Worm (Caenorhabditis elegans) whole organism, mixed stage, embryonic: Measurements from ENCODE around the gene ZC190.2.

Experiments
- M03D4.4 ChIP-seq: sonication (generic microtip); optimal IDR thresholded peaks from 2 replicates; lab custom pipeline; 2017; ENCODE audit warnings: mild to moderate bottlenecking, missing genetic modification characterization, missing compliant biosample characterization
- bed-3 ChIP-seq: fragments of 200-800 bp; sonication (Bioruptor generic); optimal IDR thresholded peaks from 3 replicates; lab custom pipeline; 2018; ENCODE audit warnings: mild to moderate bottlenecking, missing genetic modification characterization, moderate library complexity, missing compliant biosample characterization
- blmp-1 ChIP-seq: fragments of 150-350 bp; optimal IDR thresholded peaks from 2 replicates; lab custom pipeline; 2014; ENCODE audit warnings: missing biosample characterization, missing genetic modification characterization
- ceh-39 ChIP-seq: fragments of 150-350 bp; optimal IDR thresholded peaks from 2 replicates; lab custom pipeline; 2014; ENCODE audit warnings: missing biosample characterization, missing genetic modification characterization
- ceh-43 ChIP-seq: fragments of 200-800 bp; sonication (Bioruptor generic); optimal IDR thresholded peaks from 2 replicates; lab custom pipeline; 2018; ENCODE audit warnings: mild to moderate bottlenecking, missing genetic modification characterization, moderate library complexity, missing compliant biosample characterization
- ceh-83 ChIP-seq: fragments of 200-800 bp; sonication (Bioruptor generic); optimal IDR thresholded peaks from 2 replicates; lab custom pipeline; 2018; ENCODE audit warnings: mild to moderate bottlenecking, missing genetic modification characterization, missing compliant biosample characterization
- ces-1 ChIP-seq: fragments of 150-350 bp; optimal IDR thresholded peaks from 2 replicates; lab custom pipeline; 2014; ENCODE audit warnings: missing biosample characterization, missing genetic modification reagents, missing genetic modification characterization
- cnd-1 ChIP-seq: fragments of 200-800 bp; sonication (Bioruptor generic); optimal IDR thresholded peaks from 2 replicates; lab custom pipeline; 2018; ENCODE audit warnings: mild to moderate bottlenecking, missing genetic modification characterization, missing compliant biosample characterization
- drap-1 ChIP-seq: fragments of 200-800 bp; sonication (Bioruptor generic); optimal IDR thresholded peaks from 3 replicates; lab custom pipeline; 2018; ENCODE audit warnings: mild to moderate bottlenecking, missing genetic modification characterization, missing compliant biosample characterization
- elt-1 ChIP-seq: sonication (generic microtip); optimal IDR thresholded peaks from 2 replicates; lab custom pipeline; 2017; ENCODE audit warnings: missing genetic modification characterization, mild to moderate bottlenecking, missing compliant biosample characterization, antibody characterized with exemption, moderate library complexity, borderline replicate concordance; ENCODE audit not compliant: insufficient read depth
- elt-3 ChIP-seq: fragments of 150-350 bp; optimal IDR thresholded peaks from 2 replicates; lab custom pipeline; 2014; ENCODE audit warnings: missing biosample characterization, missing genetic modification characterization
- flh-1 ChIP-seq: fragments of 200-800 bp; sonication (Bioruptor generic); optimal IDR thresholded peaks from 2 replicates; lab custom pipeline; 2018; ENCODE audit warnings: mild to moderate bottlenecking, missing genetic modification characterization, moderate library complexity, missing compliant biosample characterization
- ham-2 ChIP-seq: fragments of 200-800 bp; sonication (Bioruptor generic); optimal IDR thresholded peaks from 2 replicates; lab custom pipeline; 2018; ENCODE audit warnings: mild to moderate bottlenecking, missing genetic modification characterization, missing compliant biosample characterization
- hlh-1 ChIP-seq: fragments of 150-350 bp; optimal IDR thresholded peaks from 2 replicates; lab custom pipeline; 2014; ENCODE audit warnings: missing biosample characterization, missing genetic modification reagents, missing genetic modification characterization
- lin-13 ChIP-seq: fragments of 150-350 bp; optimal IDR thresholded peaks from 2 replicates; lab custom pipeline; 2014; ENCODE audit warnings: missing biosample characterization, missing genetic modification characterization
- mab-5 ChIP-seq: fragments of 150-350 bp; optimal IDR thresholded peaks from 2 replicates; lab custom pipeline; 2014; ENCODE audit warnings: missing biosample characterization, missing genetic modification characterization
- mep-1 ChIP-seq: fragments of 150-350 bp; optimal IDR thresholded peaks from 2 replicates; lab custom pipeline; 2017; ENCODE audit warnings: missing biosample characterization, missing genetic modification reagents, missing genetic modification characterization, inconsistent platforms
- mls-2 ChIP-seq: sonication (generic microtip); optimal IDR thresholded peaks from 2 replicates; lab custom pipeline; 2016; ENCODE audit warnings: mild to moderate bottlenecking, missing genetic modification characterization, moderate library complexity, missing compliant biosample characterization
- nhr-12 ChIP-seq: fragments of 150-350 bp; optimal IDR thresholded peaks from 2 replicates; lab custom pipeline; 2014; ENCODE audit warnings: missing biosample characterization, missing genetic modification characterization
- nhr-2 ChIP-seq: fragments of 150-350 bp; optimal IDR thresholded peaks from 2 replicates; lab custom pipeline; 2014; ENCODE audit warnings: missing biosample characterization, missing genetic modification characterization
- nhr-237 ChIP-seq: fragments of 150-350 bp; optimal IDR thresholded peaks from 2 replicates; lab custom pipeline; 2014; ENCODE audit warnings: missing biosample characterization, missing genetic modification characterization
- nhr-28 ChIP-seq: fragments of 150-350 bp; optimal IDR thresholded peaks from 2 replicates; lab custom pipeline; 2014; ENCODE audit warnings: missing biosample characterization, missing genetic modification characterization
- nhr-76 ChIP-seq: sonication (generic microtip); optimal IDR thresholded peaks from 2 replicates; lab custom pipeline; 2017; ENCODE audit warnings: missing biosample characterization, missing genetic modification characterization
- pha-4 ChIP-seq: fragments of 150-350 bp; optimal IDR thresholded peaks from 2 replicates; lab custom pipeline; 2018; ENCODE audit warnings: missing biosample characterization, missing genetic modification reagents, missing genetic modification characterization
- sem-2 ChIP-seq: fragments of 200-800 bp; sonication (Bioruptor generic); optimal IDR thresholded peaks from 2 replicates; lab custom pipeline; 2018; ENCODE audit warnings: mild to moderate bottlenecking, missing genetic modification characterization, missing compliant biosample characterization
- sptf-1 ChIP-seq: sonication (generic microtip); optimal IDR thresholded peaks from 2 replicates; lab custom pipeline; 2017; ENCODE audit warnings: mild to moderate bottlenecking, missing genetic modification characterization, moderate library complexity, missing compliant biosample characterization
- tbx-8 ChIP-seq: fragments of 200-800 bp; sonication (Bioruptor generic); optimal IDR thresholded peaks from 2 replicates; lab custom pipeline; 2018; ENCODE audit warnings: mild to moderate bottlenecking, missing genetic modification characterization, moderate library complexity, missing compliant biosample characterization
- unc-120 ChIP-seq: sonication (generic microtip); optimal IDR thresholded peaks from 2 replicates; lab custom pipeline; 2017; ENCODE audit warnings: missing genetic modification characterization, missing compliant biosample characterization; ENCODE audit not compliant: poor library complexity, severe bottlenecking
- unc-39 ChIP-seq: fragments of 150-350 bp; optimal IDR thresholded peaks from 2 replicates; lab custom pipeline; 2014; ENCODE audit warnings: missing biosample characterization, missing genetic modification characterization
- unc-62 ChIP-seq: fragments of 150-350 bp; optimal IDR thresholded peaks from 2 replicates; lab custom pipeline; 2014; ENCODE audit warnings: missing biosample characterization, missing genetic modification reagents, missing genetic modification characterization
- zip-8 ChIP-seq: fragments of 150-350 bp; optimal IDR thresholded peaks from 2 replicates; lab custom pipeline; 2014; ENCODE audit warnings: missing biosample characterization, missing genetic modification characterization
- ztf-11 ChIP-seq: fragments of 150-350 bp; optimal IDR thresholded peaks from 2 replicates; lab custom pipeline; 2014; ENCODE audit warnings: missing biosample characterization, missing genetic modification characterization

ZC190.2 gene

DNA sequence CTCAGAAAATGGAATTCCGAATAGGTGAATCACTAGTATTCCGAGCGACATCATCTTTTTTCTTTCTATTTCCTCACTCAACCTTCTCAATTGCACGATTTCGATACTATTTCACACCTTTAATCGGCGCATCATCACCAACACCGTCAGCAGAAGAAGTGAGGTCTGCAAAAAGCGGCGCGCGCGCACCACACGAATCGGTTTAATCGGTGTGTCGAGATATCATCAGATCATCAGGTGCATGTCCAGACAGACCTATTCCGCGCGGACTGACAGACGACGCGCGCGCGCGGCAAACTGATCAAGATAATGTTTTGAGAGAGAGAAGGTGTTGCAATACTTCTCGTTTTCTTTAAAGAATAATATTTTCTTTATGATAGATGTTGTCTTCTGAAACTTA lies 20.7 kb upstream of the ZC190.2 start:
- no peak for TF ChIP-seq mep-1 (tag; lab: Kevin White, UChicago)
- no peak for TF ChIP-seq pha-4
- no peak for TF ChIP-seq mab-5 (tag; lab: Kevin White, UChicago)
- TF ChIP-seq tbx-8 = no peak
- TF ChIP-seq ztf-11 (tag; lab: Kevin White, UChicago) = no peak
- TF ChIP-seq ceh-39 (tag; lab: Kevin White, UChicago) = no peak
- TF ChIP-seq nhr-76 = no peak
- TF ChIP-seq flh-1 (GFP tag; lab: Kevin White, UChicago) = no peak
- TF ChIP-seq elt-1 = peak; percentile 96
- TF ChIP-seq unc-120 = no peak
- peak; percentile 59 for TF ChIP-seq ham-2 (GFP tag; lab: Kevin White, UChicago)
- TF ChIP-seq unc-62 = peak; percentile 32

DNA sequence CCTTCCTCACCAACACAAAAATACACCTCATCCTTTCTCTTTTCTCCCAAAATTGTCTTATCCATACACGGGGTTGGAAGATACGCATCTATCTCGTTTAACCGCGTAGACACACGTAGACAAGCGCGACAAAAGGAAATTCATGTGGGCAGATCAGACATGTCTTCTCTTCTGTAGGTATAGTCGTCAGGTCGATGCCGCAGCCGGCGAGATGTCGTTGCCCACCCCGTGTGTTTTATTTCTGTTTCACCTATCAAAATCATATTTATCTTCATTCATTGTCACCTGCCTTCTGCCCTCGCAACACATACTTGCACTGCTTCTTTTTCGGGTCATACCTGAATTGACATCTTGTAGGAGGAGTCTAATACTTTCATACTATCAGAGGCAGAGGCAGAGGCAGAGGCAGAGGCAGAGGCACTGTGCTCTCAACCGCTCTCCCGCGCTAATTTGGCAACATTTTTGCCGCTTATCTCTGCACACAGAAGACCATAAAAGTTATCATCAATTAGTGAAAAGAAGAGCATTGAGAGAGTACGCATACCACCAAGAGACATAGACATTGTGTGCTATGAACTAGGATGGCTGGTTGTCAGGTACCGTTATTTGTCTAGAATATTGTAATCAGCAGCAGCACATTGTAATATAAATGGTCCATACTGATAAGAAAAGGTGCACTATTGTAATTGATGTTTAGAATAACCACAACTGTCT lies 19.8 kb upstream of the ZC190.2 start:
- TF ChIP-seq blmp-1 (no peak), elt-1 (peak; percentile 60)

DNA sequence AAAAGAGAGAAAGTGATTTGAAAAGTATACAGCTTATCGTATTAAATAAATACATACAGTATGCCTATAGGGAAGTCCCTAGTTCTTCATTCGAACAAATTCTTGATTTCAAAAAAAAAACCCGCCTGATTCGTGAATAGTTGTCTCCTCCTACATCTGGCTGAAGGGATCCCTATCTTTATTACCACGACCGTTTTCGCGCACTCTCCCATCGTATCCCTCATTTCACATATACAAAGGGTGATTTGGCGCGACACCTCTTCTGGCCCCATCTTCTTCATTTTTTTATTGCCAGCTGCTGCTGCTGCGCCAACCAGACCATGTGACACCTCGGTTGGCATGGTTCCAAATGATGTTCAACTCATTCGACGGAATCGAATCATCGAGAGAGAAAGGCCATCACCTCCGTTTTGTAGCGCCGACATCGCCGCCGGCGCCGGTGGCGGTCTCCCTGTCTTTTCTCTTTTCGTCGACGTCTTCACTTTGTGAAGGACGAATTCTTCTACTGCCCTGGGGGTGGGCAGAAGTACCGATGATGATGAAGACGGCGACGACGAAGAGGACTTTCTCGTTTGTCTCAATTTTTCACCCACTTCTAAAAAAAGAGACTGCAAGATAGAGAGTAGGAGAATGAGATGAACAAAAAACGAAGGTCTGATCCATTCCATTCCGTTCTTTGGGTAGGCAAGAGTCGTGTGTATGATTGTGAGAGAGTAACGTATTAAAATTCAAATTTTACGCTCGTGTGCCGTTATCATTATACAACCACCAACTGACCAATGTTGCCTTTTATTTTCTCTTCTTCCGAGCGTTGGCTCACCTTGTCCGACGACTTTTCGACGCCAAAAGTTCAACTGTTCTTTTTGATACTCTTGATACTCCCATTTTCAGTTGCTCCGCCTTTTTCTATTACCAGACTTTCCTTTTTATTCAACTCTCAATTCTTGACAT lies 18.8 kb upstream of the ZC190.2 start:
- TF ChIP-seq mab-5 (tag; lab: Kevin White, UChicago) = no peak
- TF ChIP-seq elt-3 (tag; lab: Kevin White, UChicago) = no peak
- no peak for TF ChIP-seq nhr-76
- TF ChIP-seq unc-62 = no peak
- TF ChIP-seq, all 35 proteins: peak for 0

DNA sequence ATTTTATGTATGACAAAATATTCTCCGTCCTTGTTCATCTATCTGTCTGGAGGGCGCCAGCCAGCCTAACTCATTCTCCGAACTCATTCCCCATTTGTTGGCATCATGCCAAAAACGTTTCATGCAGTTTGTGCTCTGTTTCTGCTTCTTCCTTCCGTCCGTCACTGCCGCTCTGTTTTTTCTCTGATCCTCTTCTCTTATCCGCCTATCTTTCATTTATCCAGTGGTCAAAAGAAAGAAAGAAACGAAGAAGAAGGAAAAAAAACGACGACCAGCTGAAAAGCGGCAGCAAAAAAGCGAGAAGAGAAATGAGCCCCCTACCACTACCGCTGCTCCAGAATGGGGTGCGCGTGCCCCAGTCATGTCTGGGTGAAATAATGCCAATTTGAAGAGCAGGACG lies 18.1 kb upstream of the ZC190.2 start:
- TF ChIP-seq sem-2 = no peak

DNA sequence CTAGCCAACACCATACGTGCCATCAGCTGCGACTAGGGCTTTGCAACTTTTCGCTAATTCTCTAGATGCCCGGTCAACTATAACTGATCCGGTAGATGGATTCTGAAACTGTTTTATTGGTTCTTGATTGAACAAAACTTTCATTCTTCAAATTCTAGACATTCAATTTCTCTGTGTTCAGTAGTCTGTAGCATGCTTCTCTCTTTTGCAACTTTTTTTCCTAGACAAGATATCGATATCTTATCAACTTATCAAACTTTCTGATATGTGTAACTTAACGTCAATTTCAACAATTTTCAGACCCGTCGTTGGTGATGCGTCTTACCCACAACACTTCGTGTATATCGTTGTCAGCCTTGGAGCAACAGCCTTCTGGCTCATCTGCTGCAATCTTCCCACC lies 15.4 kb upstream of the ZC190.2 start, which contains the start of gene ZC190.4:
Gene ZC190.4 (plus strand): TSS at position 301 of the 400 bp plus-strand sequence.
- TF ChIP-seq M03D4.4 = no peak
- TF ChIP-seq drap-1 (GFP tag; lab: Kevin White, UChicago) = no peak
- no peak for TF ChIP-seq unc-62
- no peak for TF ChIP-seq lin-13
- TF ChIP-seq nhr-28 (tag; lab: Kevin White, UChicago) = no peak
- TF ChIP-seq hlh-1 (tag; lab: Kevin White, UChicago) = no peak
- TF ChIP-seq mls-2 (tag; lab: Kevin White, UChicago) = no peak
- TF ChIP-seq nhr-237 (tag; lab: Kevin White, UChicago) = no peak
- TF ChIP-seq ceh-43 (GFP tag; lab: Kevin White, UChicago) = no peak
- TF ChIP-seq unc-120 = no peak
- no peak for TF ChIP-seq bed-3 (GFP tag; lab: Kevin White, UChicago)
- TF ChIP-seq ceh-83 = no peak
- no peak for TF ChIP-seq ces-1 (GFP tag; lab: Kevin White, UChicago)

DNA sequence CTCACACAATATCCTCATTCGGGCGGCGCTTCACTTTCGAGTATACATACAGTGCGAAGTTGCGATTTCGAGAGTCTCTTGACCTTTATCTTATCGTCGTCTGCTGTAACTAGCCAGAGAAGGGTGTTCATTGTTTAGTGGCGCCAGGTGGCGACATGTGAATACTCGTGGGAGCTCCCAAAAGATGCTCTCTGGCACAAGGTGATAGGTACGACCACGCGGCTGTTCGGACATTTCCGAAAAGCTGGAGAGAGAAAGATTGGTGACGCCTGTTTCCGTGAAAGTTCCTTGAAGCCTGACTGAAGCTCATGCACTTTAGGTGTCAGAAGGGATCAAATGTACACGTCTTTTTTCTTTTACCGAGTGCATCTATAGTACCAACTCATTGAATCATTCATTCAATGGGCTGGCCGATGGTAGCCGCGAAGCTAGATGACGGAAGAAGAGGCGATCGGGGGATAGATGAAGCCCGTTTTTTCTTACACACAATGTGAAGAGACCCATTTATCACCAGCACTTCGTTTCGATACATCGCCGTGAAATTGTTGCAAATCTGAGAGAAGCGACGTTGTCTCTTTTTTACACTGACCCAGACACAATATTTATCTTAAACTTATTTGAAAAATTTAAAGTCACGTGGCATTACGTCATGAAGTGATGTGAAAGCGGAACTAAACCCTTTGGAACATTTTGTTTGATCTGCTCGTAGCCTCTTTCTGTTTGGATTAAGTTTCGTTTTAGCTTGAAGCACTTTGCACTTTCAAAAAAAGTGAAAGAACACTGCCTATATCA lies 13.7 kb upstream of the ZC190.2 start:
- peak; percentile 89 for TF ChIP-seq hlh-1 (tag; lab: Kevin White, UChicago)
- TF ChIP-seq elt-1 = no peak
- TF ChIP-seq ces-1 (GFP tag; lab: Kevin White, UChicago) = no peak
- no peak for TF ChIP-seq nhr-12
- TF ChIP-seq nhr-2 = no peak
- TF ChIP-seq cnd-1 (tag; lab: Kevin White, UChicago) = no peak
- TF ChIP-seq unc-62 = peak; percentile 22
- TF ChIP-seq nhr-76 = no peak
- no peak for TF ChIP-seq sptf-1 (tag; lab: Kevin White, UChicago)
- TF ChIP-seq unc-39 (tag; lab: Kevin White, UChicago) = no peak
- no peak for TF ChIP-seq tbx-8
- TF ChIP-seq nhr-237 (tag; lab: Kevin White, UChicago) = no peak
- peak; percentile 76 for TF ChIP-seq unc-120
- TF ChIP-seq bed-3 (GFP tag; lab: Kevin White, UChicago) = no peak
- no peak for TF ChIP-seq zip-8
- no peak for TF ChIP-seq ceh-83
